Worm (Caenorhabditis elegans) whole organism, young adult: ENCODE results near the gene gbb-2.

Experiments used
- B0019.2 ChIP-seq: fragments of 200-800 bp; sonication (Bioruptor generic); conservative IDR thresholded peaks from 2 replicates; pipeline ENCODE4 v1.3.6; 2022; ENCODE audit warnings: missing genetic modification reagents, missing genetic modification characterization, missing compliant biosample characterization
- B0261.1 ChIP-seq: sonication (generic microtip); optimal IDR thresholded peaks from 2 replicates; lab custom pipeline; 2016; ENCODE audit warnings: mild to moderate bottlenecking, missing genetic modification characterization, moderate library complexity, missing compliant biosample characterization
- C06A6.2 ChIP-seq: fragments of 200-800 bp; sonication (Bioruptor generic); conservative IDR thresholded peaks from 2 replicates; pipeline ENCODE4 v1.3.6; 2022; ENCODE audit warnings: missing genetic modification characterization, missing compliant biosample characterization
- C17E4.6 ChIP-seq: fragments of 200-800 bp; sonication (Bioruptor generic); IDR thresholded peaks from 2 replicates; pipeline ENCODE4 v1.3.6; 2022; ENCODE audit warnings: missing genetic modification reagents, missing genetic modification characterization, missing compliant biosample characterization
- D2030.7 ChIP-seq: fragments of 200-800 bp; sonication (Bioruptor generic); IDR thresholded peaks from 2 replicates; pipeline ENCODE4 v1.3.6; 2022; ENCODE audit warnings: missing genetic modification reagents, missing genetic modification characterization, missing compliant biosample characterization
- F37B4.10 ChIP-seq: fragments of 200-800 bp; sonication (Bioruptor generic); IDR thresholded peaks from 2 replicates; pipeline ENCODE4 v1.3.6; 2022; ENCODE audit warnings: missing genetic modification characterization, missing compliant biosample characterization
- F39B2.1 ChIP-seq: fragments of 200-800 bp; sonication (Bioruptor generic); IDR thresholded peaks from 2 replicates; pipeline ENCODE4 v1.3.6; 2022; ENCODE audit warnings: missing genetic modification reagents, missing genetic modification characterization, missing compliant biosample characterization
- K12H6.12 ChIP-seq: fragments of 200-800 bp; sonication (Bioruptor generic); optimal IDR thresholded peaks from 2 replicates; lab custom pipeline; 2018; ENCODE audit warnings: mild to moderate bottlenecking, missing genetic modification characterization, missing compliant biosample characterization
- T07F8.4 ChIP-seq: sonication (generic microtip); optimal IDR thresholded peaks from 2 replicates; lab custom pipeline; 2016; ENCODE audit warnings: mild to moderate bottlenecking, missing genetic modification characterization, moderate library complexity, missing compliant biosample characterization
- T26A5.8 ChIP-seq: sonication (generic microtip); optimal IDR thresholded peaks from 2 replicates; lab custom pipeline; 2016; ENCODE audit warnings: missing genetic modification characterization, missing compliant biosample characterization
- Y79H2A.3 ChIP-seq: fragments of 200-800 bp; sonication (Bioruptor generic); conservative IDR thresholded peaks from 2 replicates; pipeline ENCODE4 v1.3.6; 2022; ENCODE audit warnings: missing genetic modification reagents, missing genetic modification characterization, missing compliant biosample characterization
- Y95B8A.8 ChIP-seq: fragments of 200-800 bp; sonication (Bioruptor generic); IDR thresholded peaks from 2 replicates; pipeline ENCODE4 v1.3.6; 2022; ENCODE audit warnings: missing genetic modification reagents, missing genetic modification characterization, missing compliant biosample characterization
- aptf-3 ChIP-seq: fragments of 200-800 bp; sonication (Bioruptor generic); IDR thresholded peaks from 2 replicates; pipeline ENCODE4 v1.3.6; 2022; ENCODE audit warnings: missing genetic modification characterization, missing compliant biosample characterization
- attf-3 ChIP-seq: fragments of 200-800 bp; sonication (Bioruptor generic); conservative IDR thresholded peaks from 2 replicates; pipeline ENCODE4 v1.3.6; 2022; ENCODE audit warnings: missing genetic modification reagents, missing genetic modification characterization, missing compliant biosample characterization
- attf-5 ChIP-seq: fragments of 200-800 bp; sonication (Bioruptor generic); optimal IDR thresholded peaks from 2 replicates; lab custom pipeline; 2018; ENCODE audit warnings: mild to moderate bottlenecking, missing genetic modification characterization, missing compliant biosample characterization
- attf-6 ChIP-seq: fragments of 200-800 bp; sonication (Bioruptor generic); IDR thresholded peaks from 2 replicates; pipeline ENCODE4 v1.3.6; 2022; ENCODE audit warnings: missing genetic modification reagents, missing genetic modification characterization, missing compliant biosample characterization
- bed-1 ChIP-seq: fragments of 200-800 bp; sonication (Bioruptor generic); IDR thresholded peaks from 2 replicates; pipeline ENCODE4 v1.3.6; 2022; ENCODE audit warnings: missing genetic modification reagents, missing genetic modification characterization, missing compliant biosample characterization
- ceh-27 ChIP-seq: fragments of 200-800 bp; sonication (Bioruptor generic); optimal IDR thresholded peaks from 2 replicates; lab custom pipeline; 2018; ENCODE audit warnings: mild to moderate bottlenecking, missing genetic modification characterization, moderate library complexity, missing compliant biosample characterization
- ceh-40 ChIP-seq: fragments of 200-800 bp; sonication (Bioruptor generic); IDR thresholded peaks from 2 replicates; pipeline ENCODE4 v1.3.6; 2022; ENCODE audit warnings: missing genetic modification characterization, missing compliant biosample characterization
- ceh-79 ChIP-seq: sonication (generic microtip); optimal IDR thresholded peaks from 2 replicates; lab custom pipeline; 2017; ENCODE audit warnings: mild to moderate bottlenecking, missing genetic modification characterization, missing compliant biosample characterization
- dpff-1 ChIP-seq: sonication (generic microtip); optimal IDR thresholded peaks from 2 replicates; lab custom pipeline; 2017; ENCODE audit warnings: mild to moderate bottlenecking, missing genetic modification characterization, missing compliant biosample characterization
- dpl-1 ChIP-seq: fragments of 150-350 bp; optimal IDR thresholded peaks from 2 replicates; lab custom pipeline; 2014; ENCODE audit warnings: missing biosample characterization, missing genetic modification reagents, missing genetic modification characterization
- efl-1 ChIP-seq: fragments of 150-350 bp; optimal IDR thresholded peaks from 2 replicates; lab custom pipeline; 2014; ENCODE audit warnings: missing biosample characterization, missing genetic modification reagents, missing genetic modification characterization
- fkh-3 ChIP-seq: sonication (generic microtip); optimal IDR thresholded peaks from 2 replicates; lab custom pipeline; 2016; ENCODE audit warnings: mild to moderate bottlenecking, missing genetic modification characterization, missing compliant biosample characterization
- him-1 ChIP-seq: sonication (generic microtip); optimal IDR thresholded peaks from 2 replicates; lab custom pipeline; 2016; ENCODE audit warnings: missing genotype, missing genetic modification reagents, missing genetic modification characterization, missing compliant biosample characterization
- hlh-12 ChIP-seq: sonication (generic microtip); optimal IDR thresholded peaks from 2 replicates; lab custom pipeline; 2016; ENCODE audit warnings: missing genetic modification characterization, missing compliant biosample characterization
- hmg-1.2 ChIP-seq: fragments of 200-800 bp; sonication (Bioruptor generic); IDR thresholded peaks from 2 replicates; pipeline ENCODE4 v1.3.6; 2022; ENCODE audit warnings: missing genetic modification reagents, missing genetic modification characterization, missing compliant biosample characterization
- hrde-1 ChIP-seq: sonication (generic microtip); optimal IDR thresholded peaks from 2 replicates; lab custom pipeline; 2016; ENCODE audit warnings: missing genetic modification characterization, mild to moderate bottlenecking, missing compliant biosample characterization, moderate library complexity, missing genotype, missing genetic modification reagents, borderline replicate concordance
- hsf-1 ChIP-seq: fragments of 200-800 bp; sonication (Bioruptor generic); IDR thresholded peaks from 2 replicates; pipeline ENCODE4 v1.3.6; 2022; ENCODE audit warnings: missing genetic modification reagents, missing genetic modification characterization, missing compliant biosample characterization
- let-526 ChIP-seq: fragments of 200-800 bp; sonication (Bioruptor generic); IDR thresholded peaks from 2 replicates; pipeline ENCODE4 v1.3.6; 2022; ENCODE audit warnings: missing genetic modification reagents, missing genetic modification characterization, missing compliant biosample characterization
- lin-26 ChIP-seq: fragments of 200-800 bp; sonication (Bioruptor generic); IDR thresholded peaks from 2 replicates; pipeline ENCODE4 v1.3.6; 2022; ENCODE audit warnings: missing genetic modification reagents, missing genetic modification characterization, missing compliant biosample characterization
- lin-54 ChIP-seq: fragments of 200-800 bp; sonication (Bioruptor generic); optimal IDR thresholded peaks from 2 replicates; lab custom pipeline; 2018; ENCODE audit warnings: mild to moderate bottlenecking, missing genetic modification characterization, missing compliant biosample characterization
- madf-3 ChIP-seq: fragments of 200-800 bp; sonication (Bioruptor generic); IDR thresholded peaks from 2 replicates; pipeline ENCODE4 v1.3.6; 2022; ENCODE audit warnings: missing genetic modification reagents, missing genetic modification characterization, missing compliant biosample characterization
- madf-6 ChIP-seq: fragments of 200-800 bp; sonication (Bioruptor generic); IDR thresholded peaks from 2 replicates; pipeline ENCODE4 v1.3.6; 2022; ENCODE audit warnings: missing genetic modification reagents, missing genetic modification characterization, missing compliant biosample characterization
- mes-4 ChIP-seq: sonication (generic microtip); optimal IDR thresholded peaks from 2 replicates; lab custom pipeline; 2016; ENCODE audit warnings: missing genotype, missing genetic modification characterization, missing compliant biosample characterization
- mxl-1 ChIP-seq: sonication (generic microtip); optimal IDR thresholded peaks from 2 replicates; lab custom pipeline; 2016; ENCODE audit warnings: missing genetic modification characterization, missing compliant biosample characterization
- nfya-1 ChIP-seq: sonication (generic microtip); optimal IDR thresholded peaks from 2 replicates; lab custom pipeline; 2017; ENCODE audit warnings: antibody characterized with exemption, missing compliant biosample characterization, missing genetic modification characterization, borderline replicate concordance; ENCODE audit not compliant: insufficient read depth
- nfyb-1 ChIP-seq: fragments of 200-800 bp; sonication (Bioruptor generic); IDR thresholded peaks from 2 replicates; pipeline ENCODE4 v1.3.6; 2022; ENCODE audit warnings: missing genetic modification reagents, missing genetic modification characterization, missing compliant biosample characterization
- nhr-179 ChIP-seq: sonication (generic microtip); optimal IDR thresholded peaks from 2 replicates; lab custom pipeline; 2016; ENCODE audit warnings: mild to moderate bottlenecking, missing genetic modification characterization, missing compliant biosample characterization
- nhr-90 ChIP-seq: sonication (generic microtip); optimal IDR thresholded peaks from 2 replicates; lab custom pipeline; 2016; ENCODE audit warnings: missing genotype, mild to moderate bottlenecking, missing genetic modification characterization, missing compliant biosample characterization
- rec-8 ChIP-seq, 2 experiments: sonication (generic microtip); optimal IDR thresholded peaks; 2 replicates each; lab custom pipeline; 2016; ENCODE audit warnings: mild to moderate bottlenecking in 2 of 2, missing genetic modification characterization in 2 of 2, missing genetic modification reagents in 2 of 2, missing genotype in 2 of 2, missing biosample characterization in 1 of 2, missing compliant biosample characterization in 1 of 2, moderate library complexity in 1 of 2
- snpc-3.4 ChIP-seq: sonication (generic microtip); optimal IDR thresholded peaks from 2 replicates; lab custom pipeline; 2017; ENCODE audit warnings: missing genetic modification characterization, mild to moderate bottlenecking, missing compliant biosample characterization, antibody characterized with exemption, moderate library complexity, missing genotype, missing genetic modification reagents
- tbp1 ChIP-seq: fragments of 200-800 bp; sonication (Bioruptor generic); optimal IDR thresholded peaks from 2 replicates; lab custom pipeline; 2018; ENCODE audit warnings: mild to moderate bottlenecking, missing genetic modification characterization, missing compliant biosample characterization
- tbx-9 ChIP-seq: sonication (generic microtip); optimal IDR thresholded peaks from 2 replicates; lab custom pipeline; 2016; ENCODE audit warnings: borderline replicate concordance, missing genetic modification characterization, inconsistent platforms, missing compliant biosample characterization
- unc-62 ChIP-seq: fragments of 150-350 bp; optimal IDR thresholded peaks from 2 replicates; lab custom pipeline; 2014; ENCODE audit warnings: missing biosample characterization, missing genetic modification reagents, missing genetic modification characterization
- ztf-18 ChIP-seq: sonication (generic microtip); optimal IDR thresholded peaks from 2 replicates; lab custom pipeline; 2016; ENCODE audit warnings: missing genotype, mild to moderate bottlenecking, missing genetic modification characterization, missing compliant biosample characterization
- ztf-25 ChIP-seq: fragments of 200-800 bp; sonication (Bioruptor generic); IDR thresholded peaks from 2 replicates; pipeline ENCODE4 v1.3.6; 2022; ENCODE audit warnings: missing genetic modification reagents, missing genetic modification characterization, missing compliant biosample characterization
- ztf-3 ChIP-seq: fragments of 200-800 bp; sonication (Bioruptor generic); optimal IDR thresholded peaks from 2 replicates; lab custom pipeline; 2018; ENCODE audit warnings: mild to moderate bottlenecking, missing genetic modification characterization, missing compliant biosample characterization

Gene gbb-2

DNA sequence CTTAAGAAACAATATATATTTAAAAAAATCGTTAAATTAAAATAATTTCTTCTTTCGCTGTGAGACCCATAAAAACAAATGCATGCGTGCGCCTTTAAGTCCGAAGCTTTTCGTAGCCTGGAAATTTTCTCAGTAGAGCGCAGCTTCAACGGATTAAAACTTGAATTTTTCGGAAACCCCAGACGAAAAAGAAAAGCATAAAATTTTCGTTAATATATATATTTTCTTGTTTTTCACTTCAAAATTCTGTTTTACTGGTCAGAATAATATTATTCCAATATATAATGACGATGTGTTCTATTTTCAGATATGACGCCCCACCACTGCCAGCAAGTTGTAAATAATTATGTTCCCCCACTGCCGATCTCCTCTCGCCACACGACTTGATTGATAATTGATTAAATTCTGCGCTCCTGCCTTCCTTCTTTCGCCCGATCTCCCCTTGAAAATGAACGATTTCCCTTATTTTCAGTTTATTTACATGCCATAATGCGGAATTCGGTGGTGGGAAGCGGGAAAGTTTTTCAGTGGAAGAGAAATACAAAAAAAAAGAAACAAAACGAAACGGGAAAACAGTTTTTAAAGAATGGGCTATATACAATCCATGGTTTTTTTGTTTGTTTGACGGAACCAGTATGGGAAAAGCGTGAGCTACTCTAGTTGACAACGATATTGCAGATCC is 38.4 kb downstream of the gbb-2 start (continued):
- TF ChIP-seq ceh-27 (GFP tag; lab: Kevin White, UChicago) (peak; percentile 38), D2030.7 (GFP tag; lab: Robert Waterston, UW) (peak; percentile 33; the same call in 1 of the 2 replicates), T26A5.8 (tag; lab: Kevin White, UChicago) (no peak), nhr-179 (tag; lab: Kevin White, UChicago) (no peak), tbx-9 (tag; lab: Kevin White, UChicago) (no peak), hsf-1 (GFP tag; lab: Robert Waterston, UW) (peak; percentile 53), nfya-1 (tag; lab: Kevin White, UChicago) (no peak), rec-8 (tag; optimal IDR thresholded peaks at IDR 0.05; lab: Kevin White, UChicago) (peak; percentile 27 to 60), F39B2.1 (GFP tag; lab: Robert Waterston, UW) (no peak), hrde-1 (tag; lab: Kevin White, UChicago) (no peak), snpc-3.4 (tag; lab: Kevin White, UChicago) (no peak), mes-4 (tag; lab: Kevin White, UChicago) (peak; percentile 8), T07F8.4 (tag; lab: Kevin White, UChicago) (no peak), ztf-3 (GFP tag; lab: Kevin White, UChicago) (peak; percentile 12), nhr-90 (peak; percentile 65), attf-6 (no peak), aptf-3 (GFP tag; lab: Robert Waterston, UW) (no peak), Y95B8A.8 (GFP tag; lab: Robert Waterston, UW) (peak; percentile 68), efl-1 (peak; percentile 34), attf-3 (GFP tag; lab: Robert Waterston, UW) (no peak), hlh-12 (no peak), dpl-1 (GFP tag; lab: Kevin White, UChicago) (no peak), dpff-1 (tag; lab: Kevin White, UChicago) (peak; percentile 62), unc-62 (no peak), B0261.1 (no peak), ztf-18 (tag; lab: Kevin White, UChicago) (peak; percentile 36), tbp1 (peak; percentile 60), B0019.2 (GFP tag; lab: Robert Waterston, UW) (0 out of 2 replicates have a peak, but pooled peaks have one; percentile 29), lin-26 (GFP tag; lab: Robert Waterston, UW) (no peak; the same call in 1 of the 2 replicates), let-526 (GFP tag; lab: Robert Waterston, UW) (no peak), C06A6.2 (GFP tag; lab: Robert Waterston, UW) (0 out of 2 replicates have a peak, but pooled peaks have one; percentile 21), attf-5 (GFP tag; lab: Kevin White, UChicago) (peak; percentile 67), him-1 (peak; percentile 48), ztf-25 (no peak), ceh-40 (GFP tag; lab: Robert Waterston, UW) (no peak), K12H6.12 (tag; lab: Kevin White, UChicago) (peak; percentile 41), mxl-1 (tag; lab: Kevin White, UChicago) (no peak), lin-54 (peak; percentile 54), C17E4.6 (GFP tag; lab: Robert Waterston, UW) (no peak), Y79H2A.3 (GFP tag; lab: Robert Waterston, UW) (no peak; the same call in 1 of the 2 replicates), ceh-79 (peak; percentile 86), bed-1 (GFP tag; lab: Robert Waterston, UW) (0 out of 2 replicates have a peak, but pooled peaks have one; percentile 3), fkh-3 (tag; lab: Kevin White, UChicago) (no peak), hmg-1.2 (peak; percentile 14; the same call in 1 of the 2 replicates), madf-3 (GFP tag; lab: Robert Waterston, UW) (peak; percentile 63; the same call in 1 of the 2 replicates), F37B4.10 (GFP tag; lab: Robert Waterston, UW) (no peak), madf-6 (peak; percentile 76), nfyb-1 (GFP tag; lab: Robert Waterston, UW) (0 out of 2 replicates have a peak, but pooled peaks have one; percentile 21)
